Worm (Caenorhabditis elegans) whole organism, L3 larva: Measurements from ENCODE around the gene pqn-53.

Experiments
- lin-15B ChIP-seq: fragments of 150-350 bp; optimal IDR thresholded peaks from 2 replicates; lab custom pipeline; 2014; ENCODE audit warnings: missing biosample characterization, missing genetic modification characterization
- lsy-12 ChIP-seq: sonication (generic microtip); optimal IDR thresholded peaks from 2 replicates; lab custom pipeline; 2016; ENCODE audit warnings: mild to moderate bottlenecking, missing genetic modification characterization, missing compliant biosample characterization
- nhr-11 ChIP-seq: fragments of 150-350 bp; optimal IDR thresholded peaks from 2 replicates; lab custom pipeline; 2014; ENCODE audit warnings: missing biosample characterization, missing genetic modification characterization
- pha-4 ChIP-seq: fragments of 150-350 bp; optimal IDR thresholded peaks from 2 replicates; lab custom pipeline; 2014; ENCODE audit warnings: missing biosample characterization, missing genetic modification reagents, missing genetic modification characterization
- unc-39 ChIP-seq: sonication (generic microtip); optimal IDR thresholded peaks from 4 replicates; lab custom pipeline; 2017; ENCODE audit warnings: missing biosample characterization, missing genetic modification characterization

ce11 chrV:12091759-12092158 is 26.6 kb upstream of the pqn-53 start, which contains the start of gene nhr-206:
- peak; percentile 87 for TF ChIP-seq pha-4 (tag; lab: Kevin White, UChicago)
- no peak for TF ChIP-seq lsy-12 (tag; lab: Kevin White, UChicago)
- no peak for TF ChIP-seq nhr-11 (tag; lab: Kevin White, UChicago)
- TF ChIP-seq lin-15B (tag; lab: Kevin White, UChicago) = no peak
- no peak for TF ChIP-seq unc-39
